Fruit fly (Drosophila melanogaster) whole organism, adult: Measurements from ENCODE around the gene nkd.

Experiments used
- CG11617 ChIP-seq: fragments of 200-800 bp; sonication (Bioruptor generic); optimal IDR thresholded peaks from 2 replicates; lab custom pipeline; 2017; ENCODE audit warnings: mild to moderate bottlenecking, missing biosample characterization, missing genetic modification reagents, missing genetic modification characterization
- CG12768 ChIP-seq: fragments of 200-800 bp; sonication (Bioruptor generic); optimal IDR thresholded peaks from 2 replicates; lab custom pipeline; 2017; ENCODE audit warnings: missing biosample characterization, missing genetic modification characterization, mild to moderate bottlenecking, moderate library complexity, missing genetic modification reagents
- CG14711 ChIP-seq: fragments of 200-800 bp; sonication (Bioruptor generic); optimal IDR thresholded peaks from 2 replicates; lab custom pipeline; 2018; ENCODE audit warnings: missing biosample characterization, mild to moderate bottlenecking, missing genetic modification characterization, moderate library complexity
- CG1620 ChIP-seq: fragments of 200-800 bp; sonication (Bioruptor generic); optimal IDR thresholded peaks from 2 replicates; lab custom pipeline; 2016; ENCODE audit warnings: missing biosample characterization, missing genetic modification characterization
- CG33017 ChIP-seq: fragments of 200-800 bp; sonication (Bioruptor generic); optimal IDR thresholded peaks from 2 replicates; lab custom pipeline; 2018; ENCODE audit warnings: missing biosample characterization, mild to moderate bottlenecking, missing genetic modification characterization, moderate library complexity
- CG5204 ChIP-seq: fragments of 200-800 bp; sonication (Bioruptor generic); optimal IDR thresholded peaks from 2 replicates; lab custom pipeline; 2016; ENCODE audit warnings: missing biosample characterization, missing genetic modification characterization
- CG7045 ChIP-seq: fragments of 200-800 bp; sonication (Bioruptor generic); optimal IDR thresholded peaks from 2 replicates; lab custom pipeline; 2017; ENCODE audit warnings: missing biosample characterization, mild to moderate bottlenecking, missing genetic modification characterization
- CG7101 ChIP-seq: fragments of 200-800 bp; sonication (Bioruptor generic); optimal IDR thresholded peaks from 2 replicates; lab custom pipeline; 2018; ENCODE audit warnings: missing biosample characterization, mild to moderate bottlenecking, missing genetic modification characterization, moderate library complexity
- Clk ChIP-seq: fragments of 200-800 bp; sonication (Bioruptor generic); optimal IDR thresholded peaks from 2 replicates; lab custom pipeline; 2017; ENCODE audit warnings: missing biosample characterization, missing genetic modification characterization
- Crg-1 ChIP-seq: fragments of 200-800 bp; sonication (Bioruptor generic); optimal IDR thresholded peaks from 2 replicates; lab custom pipeline; 2016; ENCODE audit warnings: missing biosample characterization, missing genetic modification characterization
- Hr96 ChIP-seq: fragments of 200-800 bp; sonication (Bioruptor generic); optimal IDR thresholded peaks from 2 replicates; lab custom pipeline; 2016; ENCODE audit warnings: missing biosample characterization, missing genetic modification characterization
- Mnt ChIP-seq: fragments of 200-800 bp; sonication (Bioruptor generic); optimal IDR thresholded peaks from 2 replicates; lab custom pipeline; 2016; ENCODE audit warnings: missing biosample characterization, mild to moderate bottlenecking, missing genetic modification characterization
- bab1 ChIP-seq: fragments of 200-800 bp; sonication (Bioruptor generic); optimal IDR thresholded peaks from 3 replicates; lab custom pipeline; 2019; ENCODE audit warnings: missing biosample characterization, mild to moderate bottlenecking, missing genetic modification characterization, moderate library complexity
- cic ChIP-seq: fragments of 200-800 bp; sonication (Bioruptor generic); optimal IDR thresholded peaks from 2 replicates; lab custom pipeline; 2017; ENCODE audit warnings: missing biosample characterization, mild to moderate bottlenecking, missing genetic modification characterization, moderate library complexity
- cnc ChIP-seq, 2 experiments: fragments of >200 bp; optimal IDR thresholded peaks; 2 replicates each; lab custom pipeline; 2017
- kay ChIP-seq: fragments of 200-800 bp; sonication (Bioruptor generic); peaks from one replicate; lab custom pipeline; 2016; ENCODE audit warnings: missing biosample characterization, missing genetic modification characterization, borderline replicate concordance
- ovo ChIP-seq: fragments of 200-800 bp; sonication (Bioruptor generic); optimal IDR thresholded peaks from 2 replicates; lab custom pipeline; 2016; ENCODE audit warnings: missing biosample characterization, missing genetic modification characterization
- tj ChIP-seq: fragments of 200-800 bp; sonication (Bioruptor generic); optimal IDR thresholded peaks from 3 replicates; lab custom pipeline; 2017; ENCODE audit warnings: missing biosample characterization, mild to moderate bottlenecking, missing genetic modification characterization, moderate library complexity
- toe ChIP-seq: fragments of 200-800 bp; sonication (Bioruptor generic); optimal IDR thresholded peaks from 2 replicates; lab custom pipeline; 2016; ENCODE audit warnings: missing biosample characterization, missing genetic modification characterization

The nkd gene

DNA sequence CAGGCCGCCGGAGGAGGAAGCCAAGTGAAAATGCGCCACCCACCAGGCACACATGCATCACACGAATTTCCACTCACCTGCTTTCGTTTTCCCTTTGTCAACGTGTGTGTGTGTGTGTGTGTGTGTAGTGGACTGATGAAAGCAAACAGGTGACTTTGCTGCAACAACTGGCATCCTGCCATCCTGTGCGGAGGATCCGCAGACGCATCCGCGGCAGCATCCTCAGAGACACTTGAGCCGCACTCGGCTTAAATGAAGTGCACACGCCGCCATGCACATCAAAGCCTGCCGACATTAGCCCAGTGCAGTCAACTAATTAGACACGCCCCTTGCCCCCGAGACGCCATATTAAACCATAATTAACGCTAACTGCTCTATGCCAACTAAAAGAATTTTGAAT, 13.6 kb upstream of the nkd start:
- TF ChIP-seq CG5204 (no peak), CG12768 (GFP tag; lab: Kevin White, UChicago) (no peak), cnc (optimal IDR thresholded peaks at IDR 0.05; lab: Kevin White, UChicago) (no peak)

DNA sequence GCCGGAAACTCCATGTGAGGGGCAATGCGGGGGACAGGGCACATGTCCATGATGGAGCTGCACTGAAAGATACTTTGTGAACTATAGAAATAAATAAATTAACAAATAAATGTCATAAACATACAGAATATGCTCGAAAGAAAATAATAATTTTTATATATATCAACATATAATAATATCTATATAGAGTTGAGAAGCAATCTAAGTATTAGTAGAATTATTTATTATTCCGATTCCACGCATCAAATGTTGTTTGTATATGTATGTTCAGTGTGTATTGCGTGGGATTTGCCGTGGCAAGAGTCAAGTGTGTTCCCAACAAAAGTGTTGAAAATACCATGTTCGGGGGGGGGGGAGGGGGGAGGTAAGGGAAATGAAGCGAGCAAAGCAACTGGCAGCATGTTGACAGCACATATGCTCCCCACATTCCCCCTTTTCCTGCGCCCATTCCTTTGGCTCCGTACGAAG, 11.6 kb upstream of the nkd start:
- TF ChIP-seq Hr96 (GFP tag; lab: Kevin White, UChicago): no peak

DNA sequence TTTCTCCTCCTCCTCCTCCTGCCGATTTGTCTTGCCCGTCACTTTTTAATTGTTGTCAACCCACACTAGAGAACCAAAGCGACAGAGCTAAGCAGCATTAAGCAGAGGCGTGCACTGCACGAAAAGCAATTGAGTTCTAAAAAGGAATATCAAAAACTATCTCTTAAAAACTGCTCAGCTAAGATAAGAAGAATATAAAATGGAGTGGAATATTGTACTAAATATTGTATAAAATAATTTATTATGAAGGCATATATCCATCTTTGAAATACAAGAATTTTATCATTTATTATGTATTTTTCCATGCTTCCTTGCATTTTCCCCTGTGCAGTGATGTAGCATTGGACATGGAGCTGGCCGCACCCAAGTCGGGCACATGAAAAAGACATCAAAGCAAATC, 9.8 kb upstream of the nkd start:
- no peak for TF ChIP-seq Crg-1 (GFP tag; lab: Kevin White, UChicago)
- TF ChIP-seq CG1620 (GFP tag; lab: Kevin White, UChicago): no peak
- no peak for TF ChIP-seq CG14711 (tag; lab: Kevin White, UChicago)
- no peak for TF ChIP-seq CG7045 (GFP tag; lab: Kevin White, UChicago)

DNA sequence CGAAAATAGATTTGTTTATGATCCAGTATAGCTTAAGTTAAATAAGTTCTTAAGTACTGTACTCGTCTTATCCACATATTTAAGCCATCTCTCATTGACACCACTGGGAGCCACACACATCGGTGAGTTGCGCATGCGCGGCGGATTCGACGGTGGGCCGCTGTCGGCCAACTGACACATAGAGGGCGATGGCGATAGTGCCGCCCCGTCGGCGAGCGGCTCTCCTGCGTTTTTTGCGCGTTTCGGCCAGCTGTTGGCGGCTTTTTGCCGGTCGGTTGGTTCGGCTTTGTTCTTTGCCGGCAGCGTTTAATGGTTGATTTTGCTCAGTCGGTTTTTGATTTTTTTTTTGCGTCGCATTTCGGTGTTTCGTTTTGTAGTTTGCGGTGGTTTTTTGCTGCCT, 9.0 kb upstream of the nkd start:
- TF ChIP-seq Clk (no peak), Mnt (no peak)

dm6 chr3L:19053339-19053818, 8.1 kb upstream of the nkd start, which contains the start of gene CG43407:
Gene CG43407 (minus strand): TSS chr3L:19053389.
- TF ChIP-seq Hr96 (GFP tag; lab: Kevin White, UChicago): no peak
- no peak for TF ChIP-seq Mnt
- no peak for TF ChIP-seq ovo (GFP tag; lab: Kevin White, UChicago)
- no peak for TF ChIP-seq CG11617 (GFP tag; lab: Kevin White, UChicago)
- no peak for TF ChIP-seq cnc (optimal IDR thresholded peaks at IDR 0.05; lab: Kevin White, UChicago)
- TF ChIP-seq CG7101 (tag; lab: Kevin White, UChicago): no peak
- no peak for TF ChIP-seq cic (GFP tag; lab: Kevin White, UChicago)
- no peak for TF ChIP-seq CG5204
- TF ChIP-seq CG12768 (GFP tag; lab: Kevin White, UChicago): no peak

- TF ChIP-seq CG14711 (tag; lab: Kevin White, UChicago) (no peak), Clk (no peak), kay (GFP tag; lab: Kevin White, UChicago) (peak; percentile 2)
These were observed 6.7 kb upstream of the nkd start, which contains the start of gene Acp76A for dm6 chr3L:19051926-19052325. Gene Acp76A (minus strand): TSS chr3L:19052026.

DNA sequence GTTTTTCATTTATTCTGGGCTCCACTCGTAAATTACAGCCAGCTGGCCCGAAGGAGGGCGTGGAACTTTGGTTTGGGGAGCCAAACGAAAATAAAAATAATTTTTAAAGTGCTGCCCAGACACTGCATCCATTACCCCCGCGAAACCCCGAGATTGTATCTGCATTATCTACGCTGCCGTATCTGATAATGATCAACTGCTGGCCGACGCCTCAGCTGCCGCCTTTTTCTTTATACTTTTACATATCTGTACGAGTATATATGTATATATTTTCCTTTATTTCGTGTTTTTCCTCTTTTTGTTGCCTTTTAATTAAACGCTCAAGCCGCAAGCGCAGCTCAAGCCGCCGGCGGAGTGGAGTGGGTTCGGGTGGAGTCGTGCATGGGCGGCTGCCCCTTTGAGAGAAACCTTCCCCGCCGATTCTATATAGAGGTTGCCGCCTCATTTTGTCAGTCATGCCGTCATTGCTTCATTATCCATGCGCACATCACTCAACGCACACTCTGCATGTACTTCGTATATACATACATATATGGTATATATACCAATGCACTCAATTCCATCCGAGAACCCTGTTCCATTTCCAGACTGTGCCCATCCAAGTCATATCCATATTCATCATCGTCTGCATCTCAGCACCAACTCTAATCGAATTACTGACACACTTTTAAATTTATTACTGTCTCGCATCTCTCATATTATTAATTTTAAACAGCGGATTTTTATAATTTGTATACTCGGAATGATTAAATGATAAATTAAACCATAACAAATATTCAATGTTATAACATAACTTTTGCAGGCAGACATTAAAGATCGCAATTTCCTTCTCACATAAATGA, 4.6 kb upstream of the nkd start:
- no peak for TF ChIP-seq bab1 (GFP tag; lab: Kevin White, UChicago)
- TF ChIP-seq toe (GFP tag; lab: Kevin White, UChicago): peak; percentile 7

DNA sequence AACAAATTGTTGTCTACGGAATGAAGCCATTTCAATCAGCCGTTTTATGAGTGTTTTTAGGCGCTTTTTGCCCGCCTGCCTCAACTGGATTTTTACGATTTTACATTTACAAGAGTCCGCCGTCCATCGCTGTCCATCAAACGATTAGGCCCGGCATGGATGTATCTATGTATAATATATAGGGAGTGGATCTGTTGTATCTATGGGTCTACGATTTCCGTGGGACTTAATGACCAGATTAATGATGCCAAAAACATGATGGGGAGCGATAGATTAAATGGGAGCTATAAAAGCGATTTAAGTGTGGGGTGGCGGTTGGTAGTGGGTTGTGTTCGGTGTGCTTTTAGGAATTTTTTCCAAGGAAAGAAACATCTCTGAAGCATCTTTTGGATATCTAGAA, 3.5 kb upstream of the nkd start:
- no peak for TF ChIP-seq CG1620 (GFP tag; lab: Kevin White, UChicago)
- no peak for TF ChIP-seq tj
- no peak for TF ChIP-seq cic (GFP tag; lab: Kevin White, UChicago)
- no peak for TF ChIP-seq CG5204
- TF ChIP-seq CG33017: no peak
- no peak for TF ChIP-seq CG7045 (GFP tag; lab: Kevin White, UChicago)
- no peak for TF ChIP-seq CG12768 (GFP tag; lab: Kevin White, UChicago)
- TF ChIP-seq Clk: no peak
- no peak for TF ChIP-seq ovo (GFP tag; lab: Kevin White, UChicago)
- TF ChIP-seq Crg-1 (GFP tag; lab: Kevin White, UChicago): no peak
- no peak for TF ChIP-seq CG7101 (tag; lab: Kevin White, UChicago)

dm6 chr3L:19048257-19048656, 3.0 kb upstream of the nkd start:
- TF ChIP-seq CG12768 (GFP tag; lab: Kevin White, UChicago) (no peak), cic (GFP tag; lab: Kevin White, UChicago) (no peak), CG33017 (no peak)
